Fruit fly (Drosophila melanogaster) whole organism, prepupa: ENCODE measurements around the gene CG6567.

Experiments
- Blimp-1 ChIP-seq: fragments of 200-800 bp; sonication (Bioruptor generic); optimal IDR thresholded peaks from 3 replicates; lab custom pipeline; 2017; ENCODE audit warnings: missing biosample characterization, missing genetic modification characterization, mild to moderate bottlenecking, moderate library complexity, missing genetic modification reagents
- CG10631 ChIP-seq: fragments of 200-800 bp; sonication (Bioruptor generic); optimal IDR thresholded peaks from 2 replicates; lab custom pipeline; 2016; ENCODE audit warnings: missing biosample characterization, missing genetic modification characterization
- CG10669 ChIP-seq: fragments of 200-800 bp; sonication (Bioruptor generic); optimal IDR thresholded peaks from 3 replicates; lab custom pipeline; 2018; ENCODE audit warnings: missing biosample characterization, mild to moderate bottlenecking, missing genetic modification characterization, moderate library complexity
- CG11294 ChIP-seq: fragments of 200-800 bp; sonication (Bioruptor generic); IDR thresholded peaks from 2 replicates; pipeline ENCODE4 v1.3.6; 2022; ENCODE audit warnings: missing biosample characterization, missing genetic modification characterization
- CG11762 ChIP-seq: fragments of 200-800 bp; sonication (Bioruptor generic); optimal IDR thresholded peaks from 3 replicates; lab custom pipeline; 2016; ENCODE audit warnings: missing biosample characterization, missing genetic modification characterization; ENCODE audit not compliant: insufficient read depth
- CG11902 ChIP-seq: fragments of 200-800 bp; sonication (Bioruptor generic); optimal IDR thresholded peaks from 3 replicates; lab custom pipeline; 2016; ENCODE audit warnings: missing biosample characterization, missing genetic modification characterization
- CG15336 ChIP-seq: fragments of 200-800 bp; sonication (Bioruptor generic); IDR thresholded peaks from 2 replicates; pipeline ENCODE4 v1.3.6; 2022; ENCODE audit warnings: missing biosample characterization, missing genetic modification characterization
- CG16779 ChIP-seq: fragments of 200-800 bp; sonication (Bioruptor generic); optimal IDR thresholded peaks from 3 replicates; lab custom pipeline; 2017; ENCODE audit warnings: missing biosample characterization, mild to moderate bottlenecking, missing genetic modification characterization
- CG3032 ChIP-seq: fragments of 200-800 bp; optimal IDR thresholded peaks from 2 replicates; lab custom pipeline; 2019; ENCODE audit warnings: missing biosample characterization, mild to moderate bottlenecking, missing genetic modification characterization, moderate library complexity
- CG31627 ChIP-seq: fragments of 200-800 bp; sonication (Bioruptor generic); optimal IDR thresholded peaks from 3 replicates; lab custom pipeline; 2016; ENCODE audit warnings: missing biosample characterization, missing genetic modification characterization
- CG32006 ChIP-seq: fragments of 200-800 bp; sonication (Bioruptor generic); optimal IDR thresholded peaks from 3 replicates; lab custom pipeline; 2017; ENCODE audit warnings: missing biosample characterization, mild to moderate bottlenecking, missing genetic modification characterization
- CG3919 ChIP-seq: fragments of 200-800 bp; sonication (Bioruptor generic); optimal IDR thresholded peaks from 3 replicates; lab custom pipeline; 2016; ENCODE audit warnings: missing biosample characterization, missing genetic modification characterization
- CG4318 ChIP-seq: fragments of 200-800 bp; sonication (Bioruptor generic); optimal IDR thresholded peaks from 3 replicates; lab custom pipeline; 2017; ENCODE audit warnings: missing biosample characterization, mild to moderate bottlenecking, missing genetic modification characterization
- CG6163 ChIP-seq: fragments of 200-800 bp; sonication (Bioruptor generic); IDR thresholded peaks from 3 replicates; pipeline ENCODE4 v1.3.6; 2022; ENCODE audit warnings: missing biosample characterization, missing genetic modification characterization
- CG6276 ChIP-seq: fragments of 200-800 bp; sonication (Bioruptor generic); optimal IDR thresholded peaks from 2 replicates; lab custom pipeline; 2017; ENCODE audit warnings: missing biosample characterization, mild to moderate bottlenecking, missing genetic modification characterization
- CG6808 ChIP-seq: fragments of 200-800 bp; sonication (Bioruptor generic); optimal IDR thresholded peaks from 3 replicates; lab custom pipeline; 2017; ENCODE audit warnings: missing biosample characterization, missing genetic modification characterization, mild to moderate bottlenecking, moderate library complexity, missing genetic modification reagents
- CG7368 ChIP-seq: fragments of 200-800 bp; sonication (Bioruptor generic); optimal IDR thresholded peaks from 3 replicates; lab custom pipeline; 2016; ENCODE audit warnings: missing biosample characterization, missing genetic modification characterization
- CG8119 ChIP-seq: fragments of 200-800 bp; sonication (Bioruptor generic); IDR thresholded peaks from 3 replicates; pipeline ENCODE4 v1.3.6; 2022; ENCODE audit warnings: missing biosample characterization, missing genetic modification characterization
- CG8319 ChIP-seq: fragments of 200-800 bp; sonication (Bioruptor generic); optimal IDR thresholded peaks from 3 replicates; lab custom pipeline; 2016; ENCODE audit warnings: missing biosample characterization, missing genetic modification characterization
- CG8632 ChIP-seq: fragments of 200-800 bp; sonication (Bioruptor generic); optimal IDR thresholded peaks from 3 replicates; lab custom pipeline; 2016; ENCODE audit warnings: missing biosample characterization, missing genetic modification characterization
- CG9139 ChIP-seq: fragments of 200-800 bp; sonication (Bioruptor generic); optimal IDR thresholded peaks from 3 replicates; lab custom pipeline; 2017; ENCODE audit warnings: missing biosample characterization, mild to moderate bottlenecking, missing genetic modification characterization
- Eip78C ChIP-seq: fragments of 200-800 bp; sonication (Bioruptor generic); peaks from one replicate; lab custom pipeline; 2016; ENCODE audit warnings: missing biosample characterization, missing genetic modification characterization
- Ets21C ChIP-seq: fragments of 200-800 bp; sonication (Bioruptor generic); optimal IDR thresholded peaks from 3 replicates; lab custom pipeline; 2016; ENCODE audit warnings: missing biosample characterization, missing genetic modification characterization
- Hr38 ChIP-seq: sonication (Bioruptor generic); optimal IDR thresholded peaks from 2 replicates; lab custom pipeline; 2016; ENCODE audit warnings: missing biosample characterization, missing genetic modification characterization
- Hr39 ChIP-seq: fragments of 200-800 bp; sonication (Bioruptor generic); optimal IDR thresholded peaks from 2 replicates; lab custom pipeline; 2016; ENCODE audit warnings: missing biosample characterization, missing genetic modification characterization
- Met ChIP-seq: fragments of 200-800 bp; sonication (Bioruptor generic); optimal IDR thresholded peaks from 3 replicates; lab custom pipeline; 2016; ENCODE audit warnings: missing biosample characterization, missing genetic modification characterization
- OdsH ChIP-seq: fragments of 200-800 bp; sonication (Bioruptor generic); optimal IDR thresholded peaks from 3 replicates; lab custom pipeline; 2016; ENCODE audit warnings: missing biosample characterization, missing genetic modification characterization
- Smox ChIP-seq: fragments of 200-800 bp; sonication (Bioruptor generic); optimal IDR thresholded peaks from 3 replicates; lab custom pipeline; 2016; ENCODE audit warnings: missing biosample characterization, missing genetic modification characterization
- Sox14 ChIP-seq: fragments of 200-800 bp; sonication (Bioruptor generic); optimal IDR thresholded peaks from 3 replicates; lab custom pipeline; 2016; ENCODE audit warnings: missing biosample characterization, missing genetic modification characterization
- Sox15 ChIP-seq: fragments of 200-800 bp; sonication (Bioruptor generic); optimal IDR thresholded peaks from 3 replicates; lab custom pipeline; 2016; ENCODE audit warnings: missing biosample characterization, missing genetic modification characterization
- acj6 ChIP-seq: fragments of 200-800 bp; sonication (Bioruptor generic); optimal IDR thresholded peaks from 3 replicates; lab custom pipeline; 2016; ENCODE audit warnings: missing biosample characterization, missing genetic modification characterization
- cyc ChIP-seq: fragments of 200-800 bp; sonication (Bioruptor generic); optimal IDR thresholded peaks from 3 replicates; lab custom pipeline; 2016; ENCODE audit warnings: missing biosample characterization, missing genetic modification characterization
- dac ChIP-seq: fragments of 200-800 bp; sonication (Bioruptor generic); optimal IDR thresholded peaks from 2 replicates; lab custom pipeline; 2017; ENCODE audit warnings: missing biosample characterization, mild to moderate bottlenecking, missing genetic modification characterization
- dsx ChIP-seq: fragments of 200-800 bp; optimal IDR thresholded peaks from 3 replicates; lab custom pipeline; 2019; ENCODE audit warnings: missing biosample characterization, mild to moderate bottlenecking, missing genetic modification characterization, moderate library complexity; ENCODE audit not compliant: poor library complexity, severe bottlenecking
- eg ChIP-seq: fragments of 200-800 bp; sonication (Bioruptor generic); IDR thresholded peaks from 3 replicates; pipeline ENCODE4 v1.3.6; 2022; ENCODE audit warnings: missing biosample characterization, missing genetic modification characterization
- fd85E ChIP-seq: fragments of 200-800 bp; sonication (Bioruptor generic); optimal IDR thresholded peaks from 3 replicates; lab custom pipeline; 2016; ENCODE audit warnings: missing biosample characterization, missing genetic modification characterization
- fkh ChIP-seq: fragments of 200-800 bp; sonication (Bioruptor generic); optimal IDR thresholded peaks from 3 replicates; lab custom pipeline; 2017; ENCODE audit warnings: missing biosample characterization, mild to moderate bottlenecking, missing genetic modification characterization, moderate library complexity
- pdm3 ChIP-seq: fragments of 200-800 bp; sonication (Bioruptor generic); optimal IDR thresholded peaks from 3 replicates; lab custom pipeline; 2016; ENCODE audit warnings: missing biosample characterization, missing genetic modification characterization
- ss ChIP-seq, 2 experiments: fragments of 200-800 bp; sonication (Bioruptor generic); optimal IDR thresholded peaks; 2 replicates in 1 of 2; 3 replicates in 1 of 2; lab custom pipeline; 2017 to 2018; ENCODE audit warnings: mild to moderate bottlenecking in 2 of 2, missing biosample characterization in 2 of 2, missing genetic modification characterization in 2 of 2, moderate library complexity in 1 of 2
- svp ChIP-seq: fragments of 200-800 bp; sonication (Bioruptor generic); peaks from one replicate; lab custom pipeline; 2016; ENCODE audit warnings: missing biosample characterization, missing genetic modification characterization
- topi ChIP-seq: fragments of 200-800 bp; sonication (Bioruptor generic); optimal IDR thresholded peaks from 3 replicates; lab custom pipeline; 2016; ENCODE audit warnings: missing biosample characterization, missing genetic modification characterization
- vri ChIP-seq: fragments of 200-800 bp; sonication (Bioruptor generic); optimal IDR thresholded peaks from 3 replicates; lab custom pipeline; 2016; ENCODE audit warnings: missing biosample characterization, mild to moderate bottlenecking, missing genetic modification characterization

CG6567 gene

dm6 chr3R:10879219-10879618 lies 25.0 kb upstream of the CG6567 start, which contains the start of gene CG14695:
TSS of gene CG14695 (minus strand) at chr3R:10879319.
- TF ChIP-seq Met (GFP tag; lab: Kevin White, UChicago) = no peak
- TF ChIP-seq topi (GFP tag; lab: Kevin White, UChicago) = no peak
- no peak for TF ChIP-seq eg (GFP tag; lab: Robert Waterston, UW)
- no peak for TF ChIP-seq CG6276 (GFP tag; lab: Kevin White, UChicago)
- TF ChIP-seq CG4318 (GFP tag; lab: Kevin White, UChicago) = no peak
- TF ChIP-seq Hr38 (GFP tag; lab: Kevin White, UChicago) = no peak
- no peak for TF ChIP-seq CG6163
- no peak for TF ChIP-seq CG9139 (GFP tag; lab: Kevin White, UChicago)
- TF ChIP-seq, all 60 proteins: peak for 0

dm6 chr3R:10878628-10879027 lies 24.4 kb upstream of the CG6567 start:
- TF ChIP-seq Eip78C (no peak), svp (GFP tag; lab: Kevin White, UChicago) (peak; percentile 52), CG6163 (no peak)

DNA sequence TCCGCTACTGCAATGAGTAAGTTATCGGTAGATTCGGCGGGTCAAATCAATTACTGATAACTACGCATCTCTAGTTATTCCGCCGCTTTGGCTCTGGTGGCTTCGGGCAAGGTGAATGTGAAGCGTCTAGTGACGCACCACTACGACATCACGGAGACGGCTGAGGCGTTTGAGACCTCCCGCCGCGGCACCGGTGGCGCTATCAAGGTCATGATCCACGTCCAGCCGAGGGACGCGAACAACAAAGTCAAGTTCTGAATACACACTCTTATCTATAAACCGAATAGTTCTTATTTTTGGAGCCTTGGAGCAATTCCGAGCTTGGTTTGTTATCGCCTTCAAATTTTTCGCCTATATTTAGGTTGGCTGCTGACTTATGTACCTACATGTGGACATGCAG lies 23.6 kb upstream of the CG6567 start:
- TF ChIP-seq svp (GFP tag; lab: Kevin White, UChicago) (peak; percentile 43), fkh (GFP tag; lab: Kevin White, UChicago) (peak; percentile 17), CG16779 (tag; lab: Kevin White, UChicago) (no peak)

DNA sequence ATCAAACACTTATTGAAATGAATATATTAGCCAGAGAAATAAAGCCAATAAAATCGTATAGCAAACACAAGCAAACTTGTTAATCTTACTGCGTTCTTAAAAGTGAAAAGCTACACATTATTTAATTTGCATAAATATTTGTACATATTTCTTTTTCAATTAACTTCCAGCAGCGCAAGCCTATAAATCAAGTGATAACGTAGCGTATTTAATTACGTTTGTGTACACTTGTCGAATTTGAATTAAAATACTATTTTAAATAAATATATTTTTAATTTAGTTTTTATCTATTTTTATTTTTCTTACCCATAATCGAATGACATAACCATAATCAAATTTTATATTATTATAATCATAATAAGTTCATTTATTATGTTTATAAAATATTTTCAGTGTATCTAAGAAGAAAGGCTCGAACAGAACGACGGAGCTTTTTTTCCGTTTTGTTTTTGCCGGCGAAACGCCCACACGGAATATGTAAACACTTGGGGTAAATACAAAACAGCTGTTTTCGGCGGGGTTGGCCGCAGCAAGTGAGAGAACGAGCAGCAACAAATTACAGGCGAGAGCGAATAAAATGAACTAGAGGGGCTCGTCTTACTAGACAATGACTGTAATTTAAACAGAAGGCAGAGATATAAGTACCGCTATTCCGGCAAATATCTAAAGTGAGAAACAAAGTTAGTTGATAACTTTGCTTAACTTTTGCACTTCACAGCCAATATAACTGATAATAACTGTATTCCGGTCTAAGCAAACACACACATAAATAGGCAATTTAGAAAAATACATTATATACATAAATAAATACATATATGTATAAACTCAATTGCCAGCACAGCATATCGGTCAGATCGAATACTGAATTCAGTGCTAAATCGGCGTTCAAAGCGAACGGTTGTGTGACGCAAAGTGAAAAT lies 21.5 kb upstream of the CG6567 start, which contains the start of gene Sodh2:
Sodh2 (plus strand) TSS at position 870 of the 920 bp plus-strand sequence.
- TF ChIP-seq pdm3 (GFP tag; lab: Kevin White, UChicago) (peak; percentile 53), vri (GFP tag; lab: Kevin White, UChicago) (peak; percentile 78), CG15336 (GFP tag; lab: Robert Waterston, UW) (peak; percentile 86), CG8319 (GFP tag; lab: Kevin White, UChicago) (no peak), CG7368 (GFP tag; lab: Kevin White, UChicago) (peak; percentile 45), CG10669 (peak; percentile 50), OdsH (peak; percentile 65), CG3032 (tag; lab: Kevin White, UChicago) (peak; percentile 58), CG11294 (GFP tag; lab: Robert Waterston, UW) (peak; percentile 65), fkh (GFP tag; lab: Kevin White, UChicago) (peak; percentile 97), CG8632 (GFP tag; lab: Kevin White, UChicago) (peak; percentile 73), CG11762 (GFP tag; lab: Kevin White, UChicago) (peak; percentile 11), CG16779 (tag; lab: Kevin White, UChicago) (peak; percentile 45), CG3919 (GFP tag; lab: Kevin White, UChicago) (peak; percentile 52), Ets21C (GFP tag; lab: Kevin White, UChicago) (peak; percentile 1), CG8119 (peak; percentile 76), CG31627 (peak; percentile 7), CG6808 (peak; percentile 45), fd85E (GFP tag; lab: Kevin White, UChicago) (no peak), acj6 (GFP tag; lab: Kevin White, UChicago) (peak; percentile 26), cyc (GFP tag; lab: Kevin White, UChicago) (peak; percentile 16), Blimp-1 (GFP tag; lab: Kevin White, UChicago) (peak; percentile 48), dsx (GFP tag; lab: Kevin White, UChicago) (peak; percentile 70), Eip78C (peak; percentile 85), svp (GFP tag; lab: Kevin White, UChicago) (peak; percentile 75), CG32006 (GFP tag; lab: Kevin White, UChicago) (peak; percentile 63), Met (GFP tag; lab: Kevin White, UChicago) (peak; percentile 22), Sox14 (GFP tag; lab: Kevin White, UChicago) (peak; percentile 50), CG10631 (GFP tag; lab: Kevin White, UChicago) (peak; percentile 12), Sox15 (GFP tag; lab: Kevin White, UChicago) (no peak), CG11902 (GFP tag; lab: Kevin White, UChicago) (no peak), ss (GFP tag; optimal IDR thresholded peaks at IDR 0.05; lab: Kevin White, UChicago) (peak; percentile 28 to 66), Smox (GFP tag; lab: Kevin White, UChicago) (peak; percentile 42), Hr39 (GFP tag; lab: Kevin White, UChicago) (peak; percentile 5), Hr38 (GFP tag; lab: Kevin White, UChicago) (no peak), topi (GFP tag; lab: Kevin White, UChicago) (peak; percentile 46), dac (GFP tag; lab: Kevin White, UChicago) (peak; percentile 32)
